Worm (Caenorhabditis elegans) whole organism, mixed stage, embryonic: ENCODE data around the gene nhr-249.
A peak's percentile ranks its signal among the peaks of the same experiment; 100 is the strongest.

ENCODE experiments used
- M03D4.4 ChIP-seq: sonication (generic microtip); optimal IDR thresholded peaks from 2 replicates; lab custom pipeline; 2017; ENCODE audit warnings: mild to moderate bottlenecking, missing genetic modification characterization, missing compliant biosample characterization
- bed-3 ChIP-seq: fragments of 200-800 bp; sonication (Bioruptor generic); optimal IDR thresholded peaks from 3 replicates; lab custom pipeline; 2018; ENCODE audit warnings: mild to moderate bottlenecking, missing genetic modification characterization, moderate library complexity, missing compliant biosample characterization
- blmp-1 ChIP-seq: fragments of 150-350 bp; optimal IDR thresholded peaks from 2 replicates; lab custom pipeline; 2014; ENCODE audit warnings: missing biosample characterization, missing genetic modification characterization
- ceh-39 ChIP-seq: fragments of 150-350 bp; optimal IDR thresholded peaks from 2 replicates; lab custom pipeline; 2014; ENCODE audit warnings: missing biosample characterization, missing genetic modification characterization
- ceh-43 ChIP-seq: fragments of 200-800 bp; sonication (Bioruptor generic); optimal IDR thresholded peaks from 2 replicates; lab custom pipeline; 2018; ENCODE audit warnings: mild to moderate bottlenecking, missing genetic modification characterization, moderate library complexity, missing compliant biosample characterization
- ceh-83 ChIP-seq: fragments of 200-800 bp; sonication (Bioruptor generic); optimal IDR thresholded peaks from 2 replicates; lab custom pipeline; 2018; ENCODE audit warnings: mild to moderate bottlenecking, missing genetic modification characterization, missing compliant biosample characterization
- ces-1 ChIP-seq: fragments of 150-350 bp; optimal IDR thresholded peaks from 2 replicates; lab custom pipeline; 2014; ENCODE audit warnings: missing biosample characterization, missing genetic modification reagents, missing genetic modification characterization
- cnd-1 ChIP-seq: fragments of 200-800 bp; sonication (Bioruptor generic); optimal IDR thresholded peaks from 2 replicates; lab custom pipeline; 2018; ENCODE audit warnings: mild to moderate bottlenecking, missing genetic modification characterization, missing compliant biosample characterization
- drap-1 ChIP-seq: fragments of 200-800 bp; sonication (Bioruptor generic); optimal IDR thresholded peaks from 3 replicates; lab custom pipeline; 2018; ENCODE audit warnings: mild to moderate bottlenecking, missing genetic modification characterization, missing compliant biosample characterization
- elt-1 ChIP-seq: sonication (generic microtip); optimal IDR thresholded peaks from 2 replicates; lab custom pipeline; 2017; ENCODE audit warnings: missing genetic modification characterization, mild to moderate bottlenecking, missing compliant biosample characterization, antibody characterized with exemption, moderate library complexity, borderline replicate concordance; ENCODE audit not compliant: insufficient read depth
- elt-3 ChIP-seq: fragments of 150-350 bp; optimal IDR thresholded peaks from 2 replicates; lab custom pipeline; 2014; ENCODE audit warnings: missing biosample characterization, missing genetic modification characterization
- flh-1 ChIP-seq: fragments of 200-800 bp; sonication (Bioruptor generic); optimal IDR thresholded peaks from 2 replicates; lab custom pipeline; 2018; ENCODE audit warnings: mild to moderate bottlenecking, missing genetic modification characterization, moderate library complexity, missing compliant biosample characterization
- ham-2 ChIP-seq: fragments of 200-800 bp; sonication (Bioruptor generic); optimal IDR thresholded peaks from 2 replicates; lab custom pipeline; 2018; ENCODE audit warnings: mild to moderate bottlenecking, missing genetic modification characterization, missing compliant biosample characterization
- hlh-1 ChIP-seq: fragments of 150-350 bp; optimal IDR thresholded peaks from 2 replicates; lab custom pipeline; 2014; ENCODE audit warnings: missing biosample characterization, missing genetic modification reagents, missing genetic modification characterization
- lin-13 ChIP-seq: fragments of 150-350 bp; optimal IDR thresholded peaks from 2 replicates; lab custom pipeline; 2014; ENCODE audit warnings: missing biosample characterization, missing genetic modification characterization
- lin-32 ChIP-seq: fragments of 200-800 bp; sonication (Bioruptor generic); optimal IDR thresholded peaks from 2 replicates; lab custom pipeline; 2018; ENCODE audit warnings: mild to moderate bottlenecking, missing genetic modification characterization, missing compliant biosample characterization
- lsy-2 ChIP-seq: fragments of 150-350 bp; optimal IDR thresholded peaks from 2 replicates; lab custom pipeline; 2014; ENCODE audit warnings: missing biosample characterization, missing genetic modification characterization
- mab-5 ChIP-seq: fragments of 150-350 bp; optimal IDR thresholded peaks from 2 replicates; lab custom pipeline; 2014; ENCODE audit warnings: missing biosample characterization, missing genetic modification characterization
- mep-1 ChIP-seq: fragments of 150-350 bp; optimal IDR thresholded peaks from 2 replicates; lab custom pipeline; 2017; ENCODE audit warnings: missing biosample characterization, missing genetic modification reagents, missing genetic modification characterization, inconsistent platforms
- mls-2 ChIP-seq: sonication (generic microtip); optimal IDR thresholded peaks from 2 replicates; lab custom pipeline; 2016; ENCODE audit warnings: mild to moderate bottlenecking, missing genetic modification characterization, moderate library complexity, missing compliant biosample characterization
- nhr-12 ChIP-seq: fragments of 150-350 bp; optimal IDR thresholded peaks from 2 replicates; lab custom pipeline; 2014; ENCODE audit warnings: missing biosample characterization, missing genetic modification characterization
- nhr-2 ChIP-seq: fragments of 150-350 bp; optimal IDR thresholded peaks from 2 replicates; lab custom pipeline; 2014; ENCODE audit warnings: missing biosample characterization, missing genetic modification characterization
- nhr-237 ChIP-seq: fragments of 150-350 bp; optimal IDR thresholded peaks from 2 replicates; lab custom pipeline; 2014; ENCODE audit warnings: missing biosample characterization, missing genetic modification characterization
- nhr-28 ChIP-seq: fragments of 150-350 bp; optimal IDR thresholded peaks from 2 replicates; lab custom pipeline; 2014; ENCODE audit warnings: missing biosample characterization, missing genetic modification characterization
- nhr-76 ChIP-seq: sonication (generic microtip); optimal IDR thresholded peaks from 2 replicates; lab custom pipeline; 2017; ENCODE audit warnings: missing biosample characterization, missing genetic modification characterization
- pha-4 ChIP-seq: fragments of 150-350 bp; optimal IDR thresholded peaks from 2 replicates; lab custom pipeline; 2018; ENCODE audit warnings: missing biosample characterization, missing genetic modification reagents, missing genetic modification characterization
- sem-2 ChIP-seq: fragments of 200-800 bp; sonication (Bioruptor generic); optimal IDR thresholded peaks from 2 replicates; lab custom pipeline; 2018; ENCODE audit warnings: mild to moderate bottlenecking, missing genetic modification characterization, missing compliant biosample characterization
- snpc-4 ChIP-seq: fragments of 150-350 bp; optimal IDR thresholded peaks from 2 replicates; lab custom pipeline; 2014; ENCODE audit warnings: missing biosample characterization, missing genetic modification characterization
- sptf-1 ChIP-seq: sonication (generic microtip); optimal IDR thresholded peaks from 2 replicates; lab custom pipeline; 2017; ENCODE audit warnings: mild to moderate bottlenecking, missing genetic modification characterization, moderate library complexity, missing compliant biosample characterization
- unc-120 ChIP-seq: sonication (generic microtip); optimal IDR thresholded peaks from 2 replicates; lab custom pipeline; 2017; ENCODE audit warnings: missing genetic modification characterization, missing compliant biosample characterization; ENCODE audit not compliant: poor library complexity, severe bottlenecking
- unc-39 ChIP-seq: fragments of 150-350 bp; optimal IDR thresholded peaks from 2 replicates; lab custom pipeline; 2014; ENCODE audit warnings: missing biosample characterization, missing genetic modification characterization
- unc-62 ChIP-seq: fragments of 150-350 bp; optimal IDR thresholded peaks from 2 replicates; lab custom pipeline; 2014; ENCODE audit warnings: missing biosample characterization, missing genetic modification reagents, missing genetic modification characterization
- zip-8 ChIP-seq: fragments of 150-350 bp; optimal IDR thresholded peaks from 2 replicates; lab custom pipeline; 2014; ENCODE audit warnings: missing biosample characterization, missing genetic modification characterization
- ztf-11 ChIP-seq: fragments of 150-350 bp; optimal IDR thresholded peaks from 2 replicates; lab custom pipeline; 2014; ENCODE audit warnings: missing biosample characterization, missing genetic modification characterization

The nhr-249 gene

DNA sequence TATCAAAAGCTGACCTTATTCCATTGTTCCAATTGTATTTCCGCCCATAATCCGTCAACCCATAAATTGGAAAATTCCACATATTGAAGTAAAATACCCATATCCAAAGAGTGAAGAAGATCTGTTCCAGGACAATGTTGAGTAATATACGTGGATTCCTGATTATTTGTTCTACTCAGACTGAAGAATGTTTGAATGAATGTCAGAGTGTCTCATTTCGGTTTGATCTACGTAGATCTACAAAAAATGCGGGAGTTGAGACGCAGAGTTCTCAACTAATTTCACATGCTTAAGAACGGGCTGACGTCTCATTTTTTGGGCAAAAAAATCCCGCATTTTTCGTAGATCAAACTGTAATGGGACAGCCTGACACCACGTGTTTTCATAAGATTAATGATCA, at the start of gene nhr-249:
Gene nhr-249, minus strand, starts transcription at position 101 of the 400 bp plus-strand sequence.
- no peak for TF ChIP-seq mep-1 (tag; lab: Kevin White, UChicago)
- TF ChIP-seq mls-2 (tag; lab: Kevin White, UChicago): no peak
- TF ChIP-seq ceh-39 (tag; lab: Kevin White, UChicago): no peak
- TF ChIP-seq snpc-4: no peak
- TF ChIP-seq lsy-2: no peak
- TF ChIP-seq mab-5 (tag; lab: Kevin White, UChicago): no peak
- no peak for TF ChIP-seq unc-39
- TF ChIP-seq ceh-83: no peak
- TF ChIP-seq blmp-1 (tag; lab: Kevin White, UChicago): no peak
- TF ChIP-seq pha-4 (tag; lab: Kevin White, UChicago): no peak
- TF ChIP-seq nhr-76 (tag; lab: Kevin White, UChicago): no peak
- TF ChIP-seq unc-62 (GFP tag; lab: Kevin White, UChicago): no peak
- TF ChIP-seq sptf-1 (tag; lab: Kevin White, UChicago): no peak
- TF ChIP-seq lin-13: no peak
- no peak for TF ChIP-seq zip-8 (tag; lab: Kevin White, UChicago)
- no peak for TF ChIP-seq elt-3

DNA sequence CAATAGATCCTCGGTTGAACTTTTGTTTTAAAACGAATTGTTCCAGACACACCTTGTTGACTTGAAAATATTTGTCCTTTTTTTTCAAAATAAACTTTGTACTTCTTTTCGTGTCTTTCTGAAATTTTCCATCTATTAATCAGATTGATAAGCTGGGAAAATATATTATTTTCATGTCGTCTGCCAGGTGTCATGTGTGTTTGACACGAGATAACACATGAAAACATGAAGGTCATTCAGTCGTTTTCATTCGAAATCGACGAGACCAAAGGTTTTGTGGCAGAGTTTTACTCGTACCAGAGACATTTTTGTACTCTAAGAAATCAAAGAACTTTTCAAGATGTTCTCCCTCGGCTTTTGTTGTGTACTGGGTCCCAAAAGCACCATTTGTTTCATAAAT, 48.3 kb upstream of the nhr-249 start:
- TF ChIP-seq mab-5 (tag; lab: Kevin White, UChicago) (no peak), cnd-1 (no peak), ces-1 (GFP tag; lab: Kevin White, UChicago) (no peak), mls-2 (tag; lab: Kevin White, UChicago) (no peak), ceh-43 (GFP tag; lab: Kevin White, UChicago) (no peak), elt-1 (tag; lab: Kevin White, UChicago) (no peak)

DNA sequence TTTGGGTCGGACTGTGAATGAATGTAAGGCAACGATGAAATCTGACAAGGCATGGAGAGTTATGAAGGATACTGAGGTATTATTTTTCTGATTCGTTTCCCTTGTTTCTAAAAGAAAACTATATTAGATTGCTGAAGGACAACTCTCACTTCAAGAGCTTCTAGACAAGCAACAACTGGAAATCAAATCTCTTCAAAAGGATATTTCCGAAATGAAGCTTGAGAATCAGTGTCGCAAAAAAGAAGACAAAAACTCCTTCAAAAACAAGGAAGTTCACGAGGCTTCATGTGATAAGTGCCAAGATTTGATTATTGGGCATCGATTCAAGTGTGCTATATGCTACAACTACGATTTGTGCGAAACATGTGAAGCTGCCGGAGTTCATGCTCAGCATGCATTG, 46.3 kb upstream of the nhr-249 start:
- TF ChIP-seq bed-3 (GFP tag; lab: Kevin White, UChicago) (no peak), snpc-4 (no peak), lin-32 (GFP tag; lab: Kevin White, UChicago) (no peak), nhr-28 (tag; lab: Kevin White, UChicago) (no peak), M03D4.4 (tag; lab: Kevin White, UChicago) (no peak), ceh-83 (no peak)
- TF ChIP-seq, all 35 proteins: peak for 0

DNA sequence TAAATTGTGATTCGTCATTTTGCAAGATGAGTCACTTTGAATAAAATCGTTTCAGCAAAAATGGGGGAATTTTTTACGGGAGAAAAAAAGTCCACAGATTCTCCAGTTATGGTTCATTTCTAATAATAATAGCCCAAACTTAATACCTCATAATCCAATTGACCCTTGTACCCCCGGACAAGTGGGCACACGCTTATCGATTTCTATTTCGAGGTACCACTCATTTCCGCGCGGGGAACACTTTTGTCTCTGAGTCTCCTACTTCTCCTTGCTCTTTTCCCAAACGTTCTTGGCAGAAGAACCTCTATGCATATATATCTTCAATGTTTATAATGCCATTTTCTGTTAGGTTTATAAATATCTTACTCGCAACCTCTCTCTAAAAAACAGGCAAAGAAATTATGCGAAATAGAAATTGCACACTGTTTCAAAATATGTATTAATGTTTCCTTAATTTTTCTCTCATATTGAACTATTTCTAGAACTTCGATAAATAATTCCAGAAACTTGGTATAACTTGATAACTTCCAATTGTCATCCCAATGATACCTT, 44.9 kb upstream of the nhr-249 start, which contains the start of gene gldi-4:
Gene gldi-4, plus strand, starts transcription at position 502 of the 552 bp plus-strand sequence.
- TF ChIP-seq flh-1 (GFP tag; lab: Kevin White, UChicago) (no peak), mls-2 (tag; lab: Kevin White, UChicago) (peak; percentile 14), unc-39 (no peak), ham-2 (GFP tag; lab: Kevin White, UChicago) (no peak), nhr-2 (tag; lab: Kevin White, UChicago) (peak; percentile 92), sem-2 (GFP tag; lab: Kevin White, UChicago) (no peak), mep-1 (tag; lab: Kevin White, UChicago) (no peak), ces-1 (GFP tag; lab: Kevin White, UChicago) (peak; percentile 83), unc-120 (no peak), nhr-237 (tag; lab: Kevin White, UChicago) (no peak), M03D4.4 (tag; lab: Kevin White, UChicago) (no peak), zip-8 (tag; lab: Kevin White, UChicago) (no peak), bed-3 (GFP tag; lab: Kevin White, UChicago) (no peak), lsy-2 (no peak)
- TF ChIP-seq, all 35 proteins: peak for 3

DNA sequence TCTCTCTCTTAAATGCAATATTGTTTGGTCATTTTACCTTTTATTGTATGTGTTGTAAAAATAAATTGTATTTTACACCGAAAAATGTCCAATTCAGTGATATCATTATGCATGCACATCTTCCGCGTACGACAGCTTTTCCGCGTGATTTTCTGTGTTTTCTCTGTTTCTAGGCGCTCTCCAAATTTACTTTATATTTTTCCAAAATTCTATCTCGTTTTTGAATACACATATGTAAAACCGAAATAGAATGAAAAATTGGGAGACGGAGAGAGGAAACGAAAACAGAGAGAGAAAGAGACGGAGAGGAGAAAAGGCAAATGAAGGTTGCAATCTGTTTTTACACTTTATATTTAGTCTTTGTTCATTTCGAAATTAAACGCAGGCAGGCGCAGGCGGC, 44.2 kb upstream of the nhr-249 start:
- TF ChIP-seq lin-32 (GFP tag; lab: Kevin White, UChicago) (no peak), M03D4.4 (tag; lab: Kevin White, UChicago) (no peak), unc-120 (peak; percentile 13), bed-3 (GFP tag; lab: Kevin White, UChicago) (no peak), unc-62 (GFP tag; lab: Kevin White, UChicago) (peak; percentile 48), ces-1 (GFP tag; lab: Kevin White, UChicago) (peak; percentile 80), blmp-1 (tag; lab: Kevin White, UChicago) (no peak), ztf-11 (tag; lab: Kevin White, UChicago) (no peak), ham-2 (GFP tag; lab: Kevin White, UChicago) (no peak), nhr-28 (tag; lab: Kevin White, UChicago) (no peak), sem-2 (GFP tag; lab: Kevin White, UChicago) (no peak), sptf-1 (tag; lab: Kevin White, UChicago) (no peak), elt-1 (tag; lab: Kevin White, UChicago) (no peak), zip-8 (tag; lab: Kevin White, UChicago) (no peak), ceh-39 (tag; lab: Kevin White, UChicago) (no peak), nhr-2 (tag; lab: Kevin White, UChicago) (no peak), cnd-1 (no peak), mls-2 (tag; lab: Kevin White, UChicago) (no peak), nhr-237 (tag; lab: Kevin White, UChicago) (peak; percentile 62), lin-13 (no peak), mab-5 (tag; lab: Kevin White, UChicago) (no peak), pha-4 (tag; lab: Kevin White, UChicago) (no peak), ceh-43 (GFP tag; lab: Kevin White, UChicago) (no peak), lsy-2 (peak; percentile 22), ceh-83 (no peak), flh-1 (GFP tag; lab: Kevin White, UChicago) (no peak), drap-1 (GFP tag; lab: Kevin White, UChicago) (no peak), hlh-1 (no peak), nhr-12 (tag; lab: Kevin White, UChicago) (no peak), nhr-76 (tag; lab: Kevin White, UChicago) (no peak)
